Worm (Caenorhabditis elegans) whole organism, L4/young adult: ENCODE data around the gene B0303.4.

Experiments used
- W03F9.2 ChIP-seq: fragments of 150-350 bp; optimal IDR thresholded peaks from 2 replicates; lab custom pipeline; 2014; ENCODE audit warnings: missing biosample characterization, missing genetic modification characterization
- him-1 ChIP-seq: sonication (generic microtip); optimal IDR thresholded peaks from 2 replicates; lab custom pipeline; 2016; ENCODE audit warnings: missing genotype, missing genetic modification reagents, missing genetic modification characterization, missing compliant biosample characterization

ce11 chrIII:8719769-8720252 is 30.2 kb downstream of the B0303.4 start, which contains the start of gene hipr-1:
- TF ChIP-seq W03F9.2 (tag; lab: Kevin White, UChicago) (no peak), him-1 (tag; lab: Kevin White, UChicago) (no peak)
